Worm (Caenorhabditis elegans) whole organism, L1 larva: Measurements from ENCODE around the gene cpg-4.

Experiments used
- aly-2 ChIP-seq: fragments of 150-350 bp; optimal IDR thresholded peaks from 2 replicates; lab custom pipeline; 2014; ENCODE audit warnings: missing biosample characterization, missing genetic modification characterization
- ceh-8 ChIP-seq: fragments of 200-800 bp; sonication (Bioruptor generic); optimal IDR thresholded peaks from 2 replicates; lab custom pipeline; 2018; ENCODE audit warnings: mild to moderate bottlenecking, missing genetic modification characterization, moderate library complexity, missing compliant biosample characterization
- lin-15B ChIP-seq: fragments of 150-350 bp; sonication (generic microtip); optimal IDR thresholded peaks from 3 replicates; lab custom pipeline; 2014; ENCODE audit warnings: missing biosample characterization, missing genetic modification characterization
- nhr-11 ChIP-seq: fragments of 150-350 bp; optimal IDR thresholded peaks from 2 replicates; lab custom pipeline; 2014; ENCODE audit warnings: missing biosample characterization, missing genetic modification characterization
- snpc-4 ChIP-seq: fragments of 150-350 bp; optimal IDR thresholded peaks from 2 replicates; lab custom pipeline; 2014; ENCODE audit warnings: missing biosample characterization, missing genetic modification characterization
- tbx-2 ChIP-seq: sonication (generic microtip); optimal IDR thresholded peaks from 2 replicates; lab custom pipeline; 2016; ENCODE audit warnings: missing genetic modification characterization, missing compliant biosample characterization
- unc-62 ChIP-seq: fragments of 150-350 bp; optimal IDR thresholded peaks from 2 replicates; lab custom pipeline; 2014; ENCODE audit warnings: missing biosample characterization, missing genetic modification reagents, missing genetic modification characterization
- unc-86 ChIP-seq: sonication (generic microtip); optimal IDR thresholded peaks from 2 replicates; lab custom pipeline; 2016; ENCODE audit warnings: missing genetic modification characterization, missing compliant biosample characterization

- TF ChIP-seq snpc-4 (tag; lab: Kevin White, UChicago) (no peak), tbx-2 (no peak), unc-62 (GFP tag; lab: Kevin White, UChicago) (no peak), unc-86 (tag; lab: Kevin White, UChicago) (no peak), aly-2 (tag; lab: Kevin White, UChicago) (no peak), lin-15B (tag; lab: Kevin White, UChicago) (no peak), ceh-8 (GFP tag; lab: Kevin White, UChicago) (no peak), nhr-11 (tag; lab: Kevin White, UChicago) (no peak)
Measured at ce11 chrV:6041375-6041774, 45.2 kb downstream of the cpg-4 start, which contains the start of gene R01B10.2.
